Fruit fly (Drosophila melanogaster): ENCODE measurements around the gene Tie.

DNA sequence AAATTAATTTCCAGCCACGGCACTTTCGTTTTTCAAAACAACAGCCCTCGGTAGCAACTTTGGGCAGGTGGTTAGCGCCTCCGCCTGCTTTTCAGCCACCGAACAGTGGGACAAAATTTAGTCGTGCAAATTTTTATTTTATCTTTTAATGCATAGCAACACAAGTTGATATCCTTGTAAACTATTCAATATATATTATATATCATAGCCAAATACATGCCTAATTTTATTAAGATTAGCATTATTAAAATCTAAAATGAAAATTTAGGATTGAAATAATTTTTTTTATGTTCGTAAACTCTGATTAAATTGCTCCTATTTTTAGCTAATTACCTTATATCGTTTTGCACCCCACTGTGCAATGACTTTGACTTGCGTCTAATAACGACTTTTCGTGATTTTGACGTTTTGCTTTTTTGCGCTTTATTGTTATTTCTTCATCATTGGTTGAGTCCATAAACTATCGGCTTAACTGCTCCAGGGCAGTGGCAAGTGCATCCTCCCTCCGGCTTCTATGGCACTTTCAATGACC is 23.0 kb downstream of the Tie start:
- TF ChIP-seq MESR4 (GFP tag; optimal IDR thresholded peaks at IDR 0.05) (no peak), CG11085 (GFP tag; IDR thresholded peaks at IDR 0.05) (no peak), schlank (tag; optimal IDR thresholded peaks at IDR 0.05) (no peak), shn (GFP tag; optimal IDR thresholded peaks at IDR 0.05) (no peak), lola (GFP tag; optimal IDR thresholded peaks at IDR 0.05) (no peak), crc (GFP tag; optimal IDR thresholded peaks at IDR 0.05) (no peak), Jarid2 (GFP tag; optimal IDR thresholded peaks at IDR 0.05) (no peak), sc (optimal IDR thresholded peaks at IDR 0.05) (no peak), sc (GFP tag; optimal IDR thresholded peaks at IDR 0.05) (no peak), emc (GFP tag; optimal IDR thresholded peaks at IDR 0.05) (no peak)

Data from whole organism, embryonic.